Fruit fly (Drosophila melanogaster): Measurements from ENCODE around the gene CG9215.

The CG9215 gene

dm6 chrX:15571939-15572338, 10.7 kb downstream of the CG9215 start, which contains the start of gene CG15643 (continued):
- TF ChIP-seq CG2116 (GFP tag; optimal IDR thresholded peaks at IDR 0.05) (peak; percentile 32), jumu (GFP tag; optimal IDR thresholded peaks at IDR 0.05) (no peak), hbn (GFP tag; IDR thresholded peaks at IDR 0.05; ENCODE audit: partially characterized antibody) (0 out of 2 replicates have a peak, but pooled peaks have one; percentile 21), CG1602 (GFP tag; optimal IDR thresholded peaks at IDR 0.05) (no peak), ci (GFP tag; IDR thresholded peaks at IDR 0.05) (no peak), lbe (GFP tag; optimal IDR thresholded peaks at IDR 0.05) (peak; percentile 60), Dad (GFP tag; optimal IDR thresholded peaks at IDR 0.05) (no peak), run (tag; optimal IDR thresholded peaks at IDR 0.05) (no peak), MBD-R2 (GFP tag; IDR thresholded peaks at IDR 0.05) (peak; percentile 70), onecut (GFP tag; IDR thresholded peaks at IDR 0.05) (0 out of 2 replicates have a peak, but pooled peaks have one; percentile 8), Dbx (GFP tag; IDR thresholded peaks at IDR 0.05) (no peak), CG10267 (tag; optimal IDR thresholded peaks at IDR 0.05) (peak; percentile 87), crp (GFP tag; optimal IDR thresholded peaks at IDR 0.05) (peak in 1 of 2 experiments; percentile 84), CG14710 (tag; optimal IDR thresholded peaks at IDR 0.05) (peak; percentile 4), CG8290 (GFP tag; optimal IDR thresholded peaks at IDR 0.05) (no peak), CG8290 (tag; optimal IDR thresholded peaks at IDR 0.05) (no peak), gem (tag; optimal IDR thresholded peaks at IDR 0.05) (no peak), Doc3 (GFP tag; IDR thresholded peaks at IDR 0.05; ENCODE audit: partially characterized antibody) (0 out of 3 replicates have a peak, but pooled peaks have one; percentile 16)

- TF ChIP-seq hbn (GFP tag; IDR thresholded peaks at IDR 0.05; ENCODE audit: partially characterized antibody) = no peak
- TF ChIP-seq TFAM (GFP tag; optimal IDR thresholded peaks at IDR 0.05) = no peak
- TF ChIP-seq CG16863 (GFP tag; optimal IDR thresholded peaks at IDR 0.05) = no peak
- peak; percentile 26 for TF ChIP-seq Med (GFP tag)
- TF ChIP-seq zfh2 (GFP tag; optimal IDR thresholded peaks at IDR 0.05) = no peak
- TF ChIP-seq nom (GFP tag; optimal IDR thresholded peaks at IDR 0.05) = peak; percentile 34
- no peak for TF ChIP-seq ci (GFP tag; IDR thresholded peaks at IDR 0.05)
- TF ChIP-seq BEAF-32 (GFP tag; optimal IDR thresholded peaks at IDR 0.05) = no peak
- TF ChIP-seq yki (optimal IDR thresholded peaks at IDR 0.05) = no peak
- peak; percentile 1 for TF ChIP-seq CG18262 (tag; optimal IDR thresholded peaks at IDR 0.05)
- TF ChIP-seq CG15011 (GFP tag; optimal IDR thresholded peaks at IDR 0.05) = no peak
- 0 out of 2 replicates have a peak, but pooled peaks have one; percentile 12 for TF ChIP-seq MBD-R2 (GFP tag; IDR thresholded peaks at IDR 0.05)
- no peak for TF ChIP-seq tna (GFP tag; IDR thresholded peaks at IDR 0.05; ENCODE audit: partially characterized antibody)
- TF ChIP-seq Hey (tag; optimal IDR thresholded peaks at IDR 0.05) = no peak
Measured at dm6 chrX:15568983-15569370, 13.7 kb downstream of the CG9215 start, which contains the start of gene CG7860. Gene CG7860, plus strand, starts transcription at chrX:15568993.

- TF ChIP-seq gem (tag; optimal IDR thresholded peaks at IDR 0.05) (peak; percentile 8), CG14050 (GFP tag; IDR thresholded peaks at IDR 0.05) (no peak), D19A (tag; optimal IDR thresholded peaks at IDR 0.05) (peak; percentile 94), CG18262 (tag; optimal IDR thresholded peaks at IDR 0.05) (peak; percentile 30), ci (GFP tag; IDR thresholded peaks at IDR 0.05) (0 out of 3 replicates have a peak, but pooled peaks have one; percentile 22), CG9727 (GFP tag; optimal IDR thresholded peaks at IDR 0.05) (peak; percentile 3), CG10321 (GFP tag; IDR thresholded peaks at IDR 0.05) (no peak), CG9876 (GFP tag; optimal IDR thresholded peaks at IDR 0.05) (no peak), CG12299 (tag; optimal IDR thresholded peaks at IDR 0.05) (no peak), MTF-1 (GFP tag; optimal IDR thresholded peaks at IDR 0.05; ENCODE audit: borderline replicate concordance) (peak; percentile 18), CG2678 (tag; optimal IDR thresholded peaks at IDR 0.05) (peak; percentile 18), CG12659 (GFP tag; optimal IDR thresholded peaks at IDR 0.05) (peak; percentile 8), CG17385 (GFP tag; optimal IDR thresholded peaks at IDR 0.05) (peak; percentile 59), CG6765 (GFP tag; optimal IDR thresholded peaks at IDR 0.05) (no peak), mld (GFP tag; IDR thresholded peaks at IDR 0.05; ENCODE audit: partially characterized antibody) (no peak), Oli (tag; optimal IDR thresholded peaks at IDR 0.05) (no peak), HHEX (GFP tag; optimal IDR thresholded peaks at IDR 0.05) (peak; percentile 22), nom (GFP tag; optimal IDR thresholded peaks at IDR 0.05) (peak; percentile 1), CG17361 (GFP tag; IDR thresholded peaks at IDR 0.05) (peak; percentile 39; the same call in 2 of the 3 replicates), CG15479 (GFP tag; optimal IDR thresholded peaks at IDR 0.05) (no peak), bsh (GFP tag; optimal IDR thresholded peaks at IDR 0.05) (peak in 1 of 2 experiments; percentile 18)
Measured at dm6 chrX:15568353-15568982, 14.2 kb downstream of the CG9215 start.

Measured in whole organism, embryonic.